Fruit fly (Drosophila melanogaster) whole organism, wandering third instar larva: ENCODE data around the gene CG10660.

Experiments
- Dfd ChIP-seq: fragments of >200 bp; optimal IDR thresholded peaks from 2 replicates; lab custom pipeline; 2017; ENCODE audit warnings: missing biosample characterization, missing genetic modification characterization
- Mio ChIP-seq: sonication (Bioruptor generic); optimal IDR thresholded peaks from 2 replicates; lab custom pipeline; 2016; ENCODE audit warnings: missing biosample characterization, missing genetic modification characterization
- Myc ChIP-seq: fragments of >200 bp; optimal IDR thresholded peaks from 2 replicates; lab custom pipeline; 2017
- rgr ChIP-seq: fragments of 200-800 bp; sonication (Bioruptor generic); optimal IDR thresholded peaks from 3 replicates; lab custom pipeline; 2016; ENCODE audit warnings: missing biosample characterization, mild to moderate bottlenecking, missing genetic modification characterization

DNA sequence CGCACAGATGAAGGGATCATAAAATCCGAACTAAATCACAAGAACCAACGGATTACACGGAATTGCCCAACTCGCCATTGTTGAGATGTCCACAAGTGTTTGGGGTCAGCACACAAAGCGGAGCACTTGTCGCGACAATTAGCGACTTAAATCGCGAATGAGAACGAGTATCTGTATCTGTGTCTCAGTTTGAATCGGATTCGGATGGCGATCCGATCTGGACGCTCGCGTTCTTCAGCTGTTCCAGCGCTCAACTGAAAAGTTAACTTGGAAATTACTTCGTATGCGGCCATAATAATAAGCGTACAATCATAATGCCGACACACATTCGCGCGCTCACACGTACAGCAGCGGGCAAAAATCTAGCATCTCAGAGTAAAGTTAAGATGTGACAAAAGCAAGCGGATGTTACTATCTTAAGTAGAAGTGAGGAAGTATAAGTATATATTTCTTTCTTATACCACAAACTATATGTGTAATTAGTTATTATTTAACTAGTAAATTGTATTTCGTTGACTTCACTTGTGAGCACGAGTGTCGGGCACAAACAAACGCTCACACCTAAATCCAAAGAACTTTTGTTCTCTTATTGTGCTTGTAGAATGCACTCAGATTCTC is at the start of gene CG10660:
- TF ChIP-seq Dfd: no peak
- peak; percentile 75 for TF ChIP-seq Mio
- TF ChIP-seq rgr (GFP tag; lab: Kevin White, UChicago): peak; percentile 97
- TF ChIP-seq Myc (lab: Kevin White, UChicago): no peak
